Worm (Caenorhabditis elegans): Measurements from ENCODE around the gene Y44A6C.1.

- no peak for TF ChIP-seq ztf-11 (tag; optimal IDR thresholded peaks at IDR 0.05)
- TF ChIP-seq unc-39 (tag; optimal IDR thresholded peaks at IDR 0.05): no peak
- TF ChIP-seq nhr-76 (tag; optimal IDR thresholded peaks at IDR 0.05): no peak
- no peak for TF ChIP-seq nhr-12 (tag; optimal IDR thresholded peaks at IDR 0.05)
- no peak for TF ChIP-seq ceh-83 (GFP tag; optimal IDR thresholded peaks at IDR 0.05)
- no peak for TF ChIP-seq unc-120 (tag; optimal IDR thresholded peaks at IDR 0.05; ENCODE audit: poor library complexity, severe bottlenecking)
- TF ChIP-seq ceh-39 (tag; optimal IDR thresholded peaks at IDR 0.05): no peak
- TF ChIP-seq unc-62 (GFP tag; optimal IDR thresholded peaks at IDR 0.05): no peak
- no peak for TF ChIP-seq pha-4 (tag; optimal IDR thresholded peaks at IDR 0.05)
- TF ChIP-seq flh-1 (GFP tag; optimal IDR thresholded peaks at IDR 0.05): no peak
- TF ChIP-seq elt-1 (tag; optimal IDR thresholded peaks at IDR 0.05; ENCODE audit: borderline replicate concordance, insufficient read depth): no peak
- TF ChIP-seq bed-3 (GFP tag; optimal IDR thresholded peaks at IDR 0.05): no peak
Measured at ce11 chrV:20716267-20716666, 2.5 kb downstream of the Y44A6C.1 start.

Measured in whole organism, mixed stage, embryonic.